Worm (Caenorhabditis elegans) whole organism, L3 larva: Measurements from ENCODE around the gene F29A7.3.

Experiments used
- egl-27 ChIP-seq: sonication (generic microtip); optimal IDR thresholded peaks from 4 replicates; lab custom pipeline; 2017; ENCODE audit warnings: missing biosample characterization, missing genetic modification reagents, missing genetic modification characterization
- fos-1 ChIP-seq: fragments of 150-350 bp; optimal IDR thresholded peaks from 2 replicates; lab custom pipeline; 2014; ENCODE audit warnings: missing biosample characterization, missing genetic modification characterization
- skn-1 ChIP-seq: fragments of 150-350 bp; optimal IDR thresholded peaks from 2 replicates; lab custom pipeline; 2014; ENCODE audit warnings: missing biosample characterization, missing genetic modification characterization

DNA sequence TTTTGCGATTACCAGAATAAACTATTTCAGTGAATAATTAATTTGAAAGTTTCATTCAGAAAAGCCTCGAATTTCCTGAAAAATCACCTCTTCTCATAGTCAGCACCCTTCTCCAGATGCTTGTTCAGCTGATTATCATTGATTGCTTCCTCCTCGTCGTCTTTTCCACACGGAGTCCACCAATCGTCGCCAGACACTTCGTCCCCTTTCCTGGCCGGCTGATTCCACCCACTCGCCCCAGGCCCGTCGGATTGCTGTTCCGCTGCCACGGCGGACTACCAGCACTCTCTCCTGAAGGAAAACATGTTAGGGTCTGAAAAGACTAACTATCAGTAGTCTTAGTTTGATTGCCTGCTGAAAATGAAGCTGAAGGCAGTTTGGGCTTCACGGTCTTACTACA, 27.7 kb downstream of the F29A7.3 start:
- TF ChIP-seq fos-1 (no peak), egl-27 (no peak), skn-1 (tag; lab: Kevin White, UChicago) (no peak)
